Fruit fly (Drosophila melanogaster) whole organism, embryonic: ENCODE data around the gene cno.

Experiments used
- Ada2b ChIP-seq: fragments of 200-800 bp; sonication (Bioruptor generic); IDR thresholded peaks from 2 replicates; pipeline ENCODE4 v1.3.6; 2022; ENCODE audit warnings: missing biosample characterization, missing genetic modification characterization
- CG10209 ChIP-seq: fragments of 200-800 bp; sonication (Bioruptor generic); optimal IDR thresholded peaks from 3 replicates; lab custom pipeline; 2017; ENCODE audit warnings: missing biosample characterization, mild to moderate bottlenecking, missing genetic modification characterization, missing genetic modification reagents
- CG10462 ChIP-seq: fragments of 200-800 bp; sonication (Bioruptor generic); optimal IDR thresholded peaks from 2 replicates; lab custom pipeline; 2016; ENCODE audit warnings: missing biosample characterization, missing genetic modification characterization
- CG11456 ChIP-seq: fragments of 200-800 bp; sonication (Bioruptor generic); IDR thresholded peaks from 3 replicates; pipeline ENCODE4 v1.3.6; 2022; ENCODE audit warnings: missing biosample characterization, missing genetic modification characterization
- CG12104 ChIP-seq: fragments of 200-800 bp; sonication (Bioruptor generic); optimal IDR thresholded peaks from 3 replicates; lab custom pipeline; 2016; ENCODE audit warnings: missing biosample characterization, missing genetic modification characterization
- CG12942 ChIP-seq: fragments of 200-800 bp; sonication (Bioruptor generic); optimal IDR thresholded peaks from 3 replicates; lab custom pipeline; 2016; ENCODE audit warnings: missing biosample characterization, missing genetic modification characterization
- CG13894 ChIP-seq: fragments of 200-800 bp; sonication (Bioruptor generic); optimal IDR thresholded peaks from 3 replicates; lab custom pipeline; 2018; ENCODE audit warnings: missing biosample characterization, mild to moderate bottlenecking, missing genetic modification characterization, moderate library complexity
- CG14014 ChIP-seq: fragments of 200-800 bp; sonication (Bioruptor generic); IDR thresholded peaks from 2 replicates; pipeline ENCODE4 v1.3.6; 2022; ENCODE audit warnings: missing biosample characterization, missing genetic modification characterization
- CG15269 ChIP-seq: fragments of 200-800 bp; sonication (Bioruptor generic); optimal IDR thresholded peaks from 2 replicates; lab custom pipeline; 2018; ENCODE audit warnings: missing biosample characterization, mild to moderate bottlenecking, missing genetic modification characterization, moderate library complexity
- CG1603 ChIP-seq: fragments of 200-800 bp; sonication (Bioruptor generic); optimal IDR thresholded peaks from 2 replicates; lab custom pipeline; 2019; ENCODE audit warnings: missing biosample characterization, mild to moderate bottlenecking, missing genetic modification characterization, moderate library complexity
- CG16815 ChIP-seq: fragments of 200-800 bp; sonication (Bioruptor generic); optimal IDR thresholded peaks from 3 replicates; lab custom pipeline; 2017; ENCODE audit warnings: missing biosample characterization, mild to moderate bottlenecking, missing genetic modification characterization
- CG16863 ChIP-seq: fragments of 200-800 bp; sonication (Bioruptor generic); optimal IDR thresholded peaks from 3 replicates; lab custom pipeline; 2016; ENCODE audit warnings: missing biosample characterization, missing genetic modification characterization
- CG2712 ChIP-seq: fragments of 200-800 bp; optimal IDR thresholded peaks from 3 replicates; lab custom pipeline; 2019; ENCODE audit warnings: missing biosample characterization, mild to moderate bottlenecking, missing genetic modification characterization, moderate library complexity
- CG31224 ChIP-seq: fragments of 200-800 bp; sonication (Bioruptor generic); IDR thresholded peaks from 2 replicates; pipeline ENCODE4 v1.3.6; 2022; ENCODE audit warnings: missing biosample characterization, missing genetic modification characterization
- CG31441 ChIP-seq: fragments of 200-800 bp; sonication (Bioruptor generic); IDR thresholded peaks from 2 replicates; pipeline ENCODE4 v1.3.6; 2022; ENCODE audit warnings: missing biosample characterization, missing genetic modification characterization
- CG4820 ChIP-seq: fragments of 200-800 bp; sonication (Bioruptor generic); optimal IDR thresholded peaks from 3 replicates; lab custom pipeline; 2016; ENCODE audit warnings: missing biosample characterization, missing genetic modification characterization
- CG5953 ChIP-seq: fragments of 200-800 bp; sonication (Bioruptor generic); IDR thresholded peaks from 2 replicates; pipeline ENCODE4 v1.3.6; 2022; ENCODE audit warnings: missing biosample characterization, missing genetic modification characterization
- CG7372 ChIP-seq: fragments of 200-800 bp; sonication (Bioruptor generic); IDR thresholded peaks from 2 replicates; pipeline ENCODE4 v1.3.6; 2022; ENCODE audit warnings: missing biosample characterization, missing genetic modification characterization
- CG7839 ChIP-seq: fragments of 200-800 bp; sonication (Bioruptor generic); optimal IDR thresholded peaks from 3 replicates; lab custom pipeline; 2018; ENCODE audit warnings: missing biosample characterization, mild to moderate bottlenecking, missing genetic modification characterization, moderate library complexity
- CG8388 ChIP-seq: fragments of 200-800 bp; sonication (Bioruptor generic); optimal IDR thresholded peaks from 2 replicates; lab custom pipeline; 2019; ENCODE audit warnings: missing biosample characterization, mild to moderate bottlenecking, missing genetic modification characterization, moderate library complexity
- CG9817 ChIP-seq: fragments of 200-800 bp; sonication (Bioruptor generic); optimal IDR thresholded peaks from 2 replicates; lab custom pipeline; 2018; ENCODE audit warnings: missing biosample characterization, mild to moderate bottlenecking, missing genetic modification characterization, moderate library complexity
- Dek ChIP-seq: fragments of 200-800 bp; sonication (Bioruptor generic); optimal IDR thresholded peaks from 3 replicates; lab custom pipeline; 2019; ENCODE audit warnings: missing biosample characterization, mild to moderate bottlenecking, missing genetic modification characterization, moderate library complexity
- Doc3 ChIP-seq: fragments of 200-800 bp; sonication (Bioruptor generic); IDR thresholded peaks from 3 replicates; pipeline ENCODE4 v1.3.6; 2022; ENCODE audit warnings: missing biosample characterization, missing genetic modification characterization; ENCODE audit not compliant: partially characterized antibody
- Fer1 ChIP-seq: fragments of 200-800 bp; sonication (Bioruptor generic); optimal IDR thresholded peaks from 2 replicates; lab custom pipeline; 2017; ENCODE audit warnings: missing biosample characterization, mild to moderate bottlenecking, missing genetic modification characterization
- Gug ChIP-seq: fragments of 200-800 bp; sonication (Bioruptor generic); IDR thresholded peaks from 4 replicates; pipeline ENCODE4 v1.3.6; 2022; ENCODE audit warnings: missing biosample characterization, missing genetic modification characterization
- HHEX ChIP-seq: fragments of 200-800 bp; sonication (Bioruptor generic); optimal IDR thresholded peaks from 3 replicates; lab custom pipeline; 2017; ENCODE audit warnings: missing biosample characterization, mild to moderate bottlenecking, missing genetic modification characterization, missing genetic modification reagents
- Hr3 ChIP-seq: fragments of 200-800 bp; sonication (Bioruptor generic); optimal IDR thresholded peaks from 3 replicates; lab custom pipeline; 2016; ENCODE audit warnings: missing biosample characterization, missing genetic modification characterization
- Kr ChIP-seq: fragments of 200-800 bp; sonication (Bioruptor generic); optimal IDR thresholded peaks from 2 replicates; lab custom pipeline; 2017; ENCODE audit warnings: missing biosample characterization, mild to moderate bottlenecking, missing genetic modification characterization
- Med ChIP-seq: fragments of 200-800 bp; sonication (Bioruptor generic); peaks from one replicate; lab custom pipeline; 2016; ENCODE audit warnings: missing biosample characterization, missing genetic modification characterization, mild to moderate bottlenecking, inconsistent platforms, moderate library complexity
- NfI ChIP-seq: fragments of 200-800 bp; sonication (Bioruptor generic); optimal IDR thresholded peaks from 3 replicates; lab custom pipeline; 2018; ENCODE audit warnings: missing biosample characterization, mild to moderate bottlenecking, missing genetic modification characterization, moderate library complexity
- Tbp ChIP-seq: fragments of >200 bp; optimal IDR thresholded peaks from 2 replicates; lab custom pipeline; 2018; ENCODE audit warnings: missing biosample characterization, missing genetic modification characterization
- Xbp1 ChIP-seq: fragments of 200-800 bp; sonication (Bioruptor generic); optimal IDR thresholded peaks from 3 replicates; lab custom pipeline; 2016; ENCODE audit warnings: missing biosample characterization, mild to moderate bottlenecking, missing genetic modification characterization
- Xrp1 ChIP-seq: fragments of 200-800 bp; sonication (Bioruptor generic); IDR thresholded peaks from 2 replicates; pipeline ENCODE4 v1.3.6; 2022; ENCODE audit warnings: missing biosample characterization, missing genetic modification characterization
- ash1 ChIP-seq: fragments of 200-800 bp; sonication (Bioruptor generic); optimal IDR thresholded peaks from 2 replicates; lab custom pipeline; 2018; ENCODE audit warnings: missing biosample characterization, mild to moderate bottlenecking, missing genetic modification characterization
- az2 ChIP-seq: fragments of 200-800 bp; sonication (Bioruptor generic); optimal IDR thresholded peaks from 3 replicates; lab custom pipeline; 2016; ENCODE audit warnings: missing biosample characterization, missing genetic modification characterization
- btn ChIP-seq: fragments of 200-800 bp; sonication (Bioruptor generic); optimal IDR thresholded peaks from 2 replicates; lab custom pipeline; 2016; ENCODE audit warnings: missing biosample characterization, missing genetic modification characterization
- dmrt11E ChIP-seq: fragments of 200-800 bp; sonication (Bioruptor generic); optimal IDR thresholded peaks from 3 replicates; lab custom pipeline; 2018; ENCODE audit warnings: missing biosample characterization, mild to moderate bottlenecking, missing genetic modification characterization, moderate library complexity
- dpn ChIP-seq, 2 experiments: fragments of 200-800 bp; sonication (Bioruptor generic); optimal IDR thresholded peaks; 3 replicates each; lab custom pipeline; 2016; ENCODE audit warnings: missing biosample characterization in 2 of 2, missing genetic modification characterization in 2 of 2
- gcm2 ChIP-seq: fragments of 200-800 bp; sonication (Bioruptor generic); optimal IDR thresholded peaks from 2 replicates; lab custom pipeline; 2016; ENCODE audit warnings: missing biosample characterization, missing genetic modification characterization
- lab ChIP-seq: fragments of 200-800 bp; sonication (Bioruptor generic); optimal IDR thresholded peaks from 3 replicates; lab custom pipeline; 2017; ENCODE audit warnings: missing biosample characterization, missing genetic modification characterization, mild to moderate bottlenecking, moderate library complexity, missing genetic modification reagents
- lbe ChIP-seq: fragments of 200-800 bp; sonication (Bioruptor generic); optimal IDR thresholded peaks from 2 replicates; lab custom pipeline; 2016; ENCODE audit warnings: missing biosample characterization, mild to moderate bottlenecking, missing genetic modification characterization
- maf-S ChIP-seq: fragments of 200-800 bp; sonication (Bioruptor generic); optimal IDR thresholded peaks from 2 replicates; lab custom pipeline; 2016; ENCODE audit warnings: missing biosample characterization, missing genetic modification characterization
- oc ChIP-seq: fragments of 200-800 bp; sonication (Bioruptor generic); optimal IDR thresholded peaks from 2 replicates; lab custom pipeline; 2018; ENCODE audit warnings: missing biosample characterization, mild to moderate bottlenecking, missing genetic modification characterization, moderate library complexity
- phol ChIP-seq: fragments of 200-800 bp; sonication (Bioruptor generic); optimal IDR thresholded peaks from 3 replicates; lab custom pipeline; 2018; ENCODE audit warnings: missing biosample characterization, mild to moderate bottlenecking, missing genetic modification characterization, moderate library complexity
- salm ChIP-seq: fragments of 200-800 bp; sonication (Bioruptor generic); optimal IDR thresholded peaks from 2 replicates; lab custom pipeline; 2018; ENCODE audit warnings: missing biosample characterization, mild to moderate bottlenecking, missing genetic modification characterization
- sim ChIP-seq: fragments of 200-800 bp; sonication (Bioruptor generic); IDR thresholded peaks from 2 replicates; pipeline ENCODE4 v1.3.6; 2022; ENCODE audit warnings: missing biosample characterization, missing genetic modification characterization
- tap ChIP-seq: fragments of 200-800 bp; optimal IDR thresholded peaks from 3 replicates; lab custom pipeline; 2019; ENCODE audit warnings: missing biosample characterization, mild to moderate bottlenecking, missing genetic modification characterization, moderate library complexity
- tin ChIP-seq: fragments of 200-800 bp; sonication (Bioruptor generic); optimal IDR thresholded peaks from 3 replicates; lab custom pipeline; 2016; ENCODE audit warnings: missing biosample characterization, missing genetic modification characterization
- vvl ChIP-seq: fragments of 200-800 bp; sonication (Bioruptor generic); IDR thresholded peaks from 2 replicates; pipeline ENCODE4 v1.3.6; 2022; ENCODE audit warnings: missing biosample characterization, missing genetic modification characterization
- zf30C ChIP-seq: fragments of 200-800 bp; sonication (Bioruptor generic); optimal IDR thresholded peaks from 3 replicates; lab custom pipeline; 2018; ENCODE audit warnings: missing biosample characterization, mild to moderate bottlenecking, missing genetic modification characterization

The cno gene

DNA sequence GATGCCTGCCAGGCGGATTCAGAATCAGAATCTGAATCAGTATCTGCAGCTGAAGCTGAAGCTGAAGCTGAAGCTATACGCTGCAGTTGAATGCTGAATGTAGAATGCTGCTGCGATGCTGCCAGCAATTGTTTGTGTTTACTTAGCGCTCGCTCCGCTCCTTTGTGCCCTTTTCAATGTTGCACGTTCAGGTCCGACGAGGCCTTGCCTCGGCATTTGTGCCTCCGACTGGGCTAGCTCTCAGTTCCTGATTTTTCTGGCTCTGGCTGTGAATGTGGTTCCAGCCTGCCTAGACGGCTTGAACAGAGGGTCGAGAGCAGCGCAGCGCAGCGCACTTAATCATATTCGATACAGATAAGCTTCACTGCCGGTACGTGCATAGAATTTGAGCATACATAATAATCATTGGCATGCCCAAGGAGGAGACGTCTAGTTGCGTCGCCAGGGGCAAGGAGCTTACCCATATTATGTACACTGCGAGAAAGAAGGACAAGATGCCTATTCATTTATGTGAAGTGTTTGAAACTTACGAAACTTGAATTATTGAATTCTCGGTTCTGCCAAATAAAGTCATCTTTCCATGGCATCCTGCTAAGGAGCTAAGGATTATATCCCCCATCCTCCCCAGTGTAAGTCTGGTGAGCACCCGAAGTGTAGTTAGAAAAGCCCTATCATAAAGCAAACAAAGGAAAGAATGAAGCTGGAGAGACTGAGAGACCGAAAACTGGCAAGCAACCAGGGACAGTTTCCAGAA, 96.6 kb downstream of the cno start (continued):
- peak; percentile 11 for TF ChIP-seq az2 (GFP tag; lab: Kevin White, UChicago)
- TF ChIP-seq Ada2b (GFP tag; lab: Robert Waterston, UW): no peak
- no peak for TF ChIP-seq NfI (GFP tag; lab: Kevin White, UChicago)
- no peak for TF ChIP-seq CG16863 (GFP tag; lab: Kevin White, UChicago)
- peak; percentile 49 for TF ChIP-seq zf30C (GFP tag; lab: Kevin White, UChicago)
- no peak for TF ChIP-seq CG10462 (GFP tag; lab: Kevin White, UChicago)
- no peak for TF ChIP-seq btn (GFP tag; lab: Kevin White, UChicago)
- no peak for TF ChIP-seq Hr3 (GFP tag; lab: Kevin White, UChicago)
- TF ChIP-seq Kr (GFP tag; lab: Kevin White, UChicago): no peak
- no peak for TF ChIP-seq CG31224 (GFP tag; lab: Robert Waterston, UW)
- TF ChIP-seq tap (tag; lab: Kevin White, UChicago): no peak
- TF ChIP-seq CG8388 (GFP tag; lab: Kevin White, UChicago): no peak
- peak; percentile 62 for TF ChIP-seq oc (tag; lab: Kevin White, UChicago)
- TF ChIP-seq phol (tag; lab: Kevin White, UChicago): peak; percentile 29
- peak; percentile 19 for TF ChIP-seq CG13894 (tag; lab: Kevin White, UChicago)
- peak; percentile 10 for TF ChIP-seq CG16815
- no peak for TF ChIP-seq CG5953 (GFP tag; lab: Robert Waterston, UW)
- no peak for TF ChIP-seq maf-S (GFP tag; lab: Kevin White, UChicago)
- TF ChIP-seq dmrt11E (tag; lab: Kevin White, UChicago): peak; percentile 48
- TF ChIP-seq sim (GFP tag; lab: Robert Waterston, UW): no peak
- 0 out of 2 replicates have a peak, but pooled peaks have one; percentile 43 for TF ChIP-seq vvl (GFP tag; lab: Robert Waterston, UW)
- TF ChIP-seq CG12104: no peak
- TF ChIP-seq lbe (GFP tag; lab: Kevin White, UChicago): no peak
- TF ChIP-seq CG1603: peak; percentile 47
- no peak for TF ChIP-seq dpn (GFP tag; optimal IDR thresholded peaks at IDR 0.05; lab: Kevin White, UChicago)
- TF ChIP-seq CG31441 (GFP tag; lab: Robert Waterston, UW): 0 out of 2 replicates have a peak, but pooled peaks have one; percentile 22
- peak; percentile 2 for TF ChIP-seq Xbp1 (GFP tag; lab: Kevin White, UChicago)
- TF ChIP-seq Fer1 (GFP tag; lab: Kevin White, UChicago): peak; percentile 40
- TF ChIP-seq Gug (GFP tag; lab: Robert Waterston, UW): no peak
- TF ChIP-seq lab (GFP tag; lab: Kevin White, UChicago): peak; percentile 49
- TF ChIP-seq tin (GFP tag; lab: Kevin White, UChicago): peak; percentile 17
- no peak for TF ChIP-seq ash1 (GFP tag; lab: Kevin White, UChicago)
- TF ChIP-seq CG14014: no peak
- TF ChIP-seq CG7372 (GFP tag; lab: Robert Waterston, UW): no peak
- peak; percentile 35 for TF ChIP-seq CG7839
- TF ChIP-seq CG4820: no peak
- TF ChIP-seq CG9817 (tag; lab: Kevin White, UChicago): peak; percentile 11
- no peak for TF ChIP-seq Tbp (GFP tag; lab: Kevin White, UChicago)
- peak; percentile 82 for TF ChIP-seq Med (GFP tag; lab: Kevin White, UChicago)
- TF ChIP-seq Xrp1 (GFP tag; lab: Robert Waterston, UW): peak; percentile 52; the same call in 1 of the 2 replicates
- peak; percentile 7 for TF ChIP-seq CG10209
- TF ChIP-seq CG12942 (GFP tag; lab: Kevin White, UChicago): no peak
- no peak for TF ChIP-seq gcm2 (GFP tag; lab: Kevin White, UChicago)
- TF ChIP-seq salm: no peak
- TF ChIP-seq CG15269 (tag; lab: Kevin White, UChicago): peak; percentile 10
- peak; percentile 37 for TF ChIP-seq HHEX (GFP tag; lab: Kevin White, UChicago)
- TF ChIP-seq Dek (tag; lab: Kevin White, UChicago): peak; percentile 21
- peak; percentile 39 for TF ChIP-seq CG2712 (tag; lab: Kevin White, UChicago)
- no peak for TF ChIP-seq CG11456 (GFP tag; lab: Robert Waterston, UW)
- no peak for TF ChIP-seq Doc3 (GFP tag; lab: Robert Waterston, UW)
